Fruit fly (Drosophila melanogaster): ENCODE results near the gene Nedd4.

Nedd4 gene

dm6 chr3L:17502235-17502634 lies 27.6 kb upstream of the Nedd4 start (continued):
- no peak for TF ChIP-seq chif (GFP tag; optimal IDR thresholded peaks at IDR 0.05)
- TF ChIP-seq sens-2 (GFP tag; IDR thresholded peaks at IDR 0.05) = no peak
- no peak for TF ChIP-seq HLH4C (GFP tag; IDR thresholded peaks at IDR 0.05; ENCODE audit: partially characterized antibody)
- no peak for TF ChIP-seq CG16815 (GFP tag; optimal IDR thresholded peaks at IDR 0.05)
- TF ChIP-seq corto (GFP tag; optimal IDR thresholded peaks at IDR 0.05) = peak; percentile 53

dm6 chr3L:17504538-17504937 lies 25.3 kb upstream of the Nedd4 start:
- TF ChIP-seq bsh (GFP tag; optimal IDR thresholded peaks at IDR 0.05) (peak in 1 of 2 experiments; percentile 44), Lpt (GFP tag; optimal IDR thresholded peaks at IDR 0.05) (no peak), Drgx (GFP tag; IDR thresholded peaks at IDR 0.05) (peak; percentile 41; the same call in 1 of the 2 replicates)

dm6 chr3L:17506005-17506760 lies 23.7 kb upstream of the Nedd4 start:
- 0 out of 2 replicates have a peak, but pooled peaks have one; percentile 5 for TF ChIP-seq CG9932 (GFP tag; IDR thresholded peaks at IDR 0.05)
- TF ChIP-seq Elba2 (GFP tag; optimal IDR thresholded peaks at IDR 0.05) = no peak
- TF ChIP-seq gem (tag; optimal IDR thresholded peaks at IDR 0.05) = no peak
- no peak for TF ChIP-seq CG17186 (GFP tag; optimal IDR thresholded peaks at IDR 0.05)
- TF ChIP-seq CG17359 (tag; optimal IDR thresholded peaks at IDR 0.05) = peak; percentile 10
- TF ChIP-seq CG8290 (GFP tag; optimal IDR thresholded peaks at IDR 0.05) = no peak
- no peak for TF ChIP-seq CG8290 (tag; optimal IDR thresholded peaks at IDR 0.05)
- no peak for TF ChIP-seq CG3281 (GFP tag; optimal IDR thresholded peaks at IDR 0.05)
- TF ChIP-seq CG17829 (tag; optimal IDR thresholded peaks at IDR 0.05) = peak; percentile 1
- TF ChIP-seq CG4617 (GFP tag; optimal IDR thresholded peaks at IDR 0.05; ENCODE audit: borderline replicate concordance) = no peak
- TF ChIP-seq sug (tag; optimal IDR thresholded peaks at IDR 0.05) = no peak
- peak in 1 of 2 experiments; percentile 33 for TF ChIP-seq bsh (GFP tag; optimal IDR thresholded peaks at IDR 0.05)
- peak; percentile 14 for TF ChIP-seq grau (tag; optimal IDR thresholded peaks at IDR 0.05)
- TF ChIP-seq Hsf (GFP tag; optimal IDR thresholded peaks at IDR 0.05) = peak; percentile 11
- TF ChIP-seq row (GFP tag; IDR thresholded peaks at IDR 0.05) = peak; percentile 21; the same call in 1 of the 3 replicates
- TF ChIP-seq CG13287 (GFP tag; IDR thresholded peaks at IDR 0.05; ENCODE audit: partially characterized antibody) = no peak
- 0 out of 2 replicates have a peak, but pooled peaks have one; percentile 23 for TF ChIP-seq CG17328 (GFP tag; IDR thresholded peaks at IDR 0.05)
- TF ChIP-seq Bteb2 (GFP tag; optimal IDR thresholded peaks at IDR 0.05) = no peak
- TF ChIP-seq slbo (GFP tag; IDR thresholded peaks at IDR 0.05) = peak; percentile 25; the same call in 1 of the 2 replicates
- TF ChIP-seq az2 (GFP tag; optimal IDR thresholded peaks at IDR 0.05) = peak; percentile 5
- TF ChIP-seq CG2712 (tag; optimal IDR thresholded peaks at IDR 0.05) = peak; percentile 17
- TF ChIP-seq CG12299 (tag; optimal IDR thresholded peaks at IDR 0.05) = no peak
- peak; percentile 16 for TF ChIP-seq CG18262 (tag; optimal IDR thresholded peaks at IDR 0.05)
- TF ChIP-seq tio (GFP tag; optimal IDR thresholded peaks at IDR 0.05) = peak; percentile 23
- TF ChIP-seq corto (GFP tag; optimal IDR thresholded peaks at IDR 0.05) = peak; percentile 42
- TF ChIP-seq sens (GFP tag) = peak; percentile 67
- TF ChIP-seq Hr3 (GFP tag; optimal IDR thresholded peaks at IDR 0.05) = peak; percentile 2
- TF ChIP-seq PHDP (tag; optimal IDR thresholded peaks at IDR 0.05) = peak; percentile 37
- peak; percentile 21 for TF ChIP-seq lbe (GFP tag; optimal IDR thresholded peaks at IDR 0.05)
- TF ChIP-seq Blimp-1 (GFP tag; optimal IDR thresholded peaks at IDR 0.05) = peak; percentile 12
- peak; percentile 33 for TF ChIP-seq Sox102F (GFP tag; optimal IDR thresholded peaks at IDR 0.05)
- TF ChIP-seq Camta (GFP tag; optimal IDR thresholded peaks at IDR 0.05) = no peak
- TF ChIP-seq psq (GFP tag; optimal IDR thresholded peaks at IDR 0.05) = no peak
- peak; percentile 23 for TF ChIP-seq CG12391 (tag; optimal IDR thresholded peaks at IDR 0.05)
- 0 out of 4 replicates have a peak, but pooled peaks have one; percentile 21 for TF ChIP-seq chinmo (GFP tag; IDR thresholded peaks at IDR 0.05; ENCODE audit: partially characterized antibody)
- no peak for TF ChIP-seq CG12155 (GFP tag; optimal IDR thresholded peaks at IDR 0.05)
- peak; percentile 17; the same call in 1 of the 2 replicates for TF ChIP-seq Xrp1 (GFP tag; IDR thresholded peaks at IDR 0.05)
- no peak for TF ChIP-seq CG3847 (GFP tag; IDR thresholded peaks at IDR 0.05)
- TF ChIP-seq E2f1 (GFP tag; IDR thresholded peaks at IDR 0.05) = no peak
- no peak for TF ChIP-seq ftz-f1 (GFP tag; optimal IDR thresholded peaks at IDR 0.05)
